Worm (Caenorhabditis elegans) whole organism, L3 larva: ENCODE data around the gene ZK809.5.

Source experiments
- R02D3.7 ChIP-seq: fragments of 150-350 bp; optimal IDR thresholded peaks from 2 replicates; lab custom pipeline; 2014; ENCODE audit warnings: missing biosample characterization, missing genetic modification characterization
- ZK546.5 ChIP-seq: sonication (generic microtip); optimal IDR thresholded peaks from 2 replicates; lab custom pipeline; 2017; ENCODE audit warnings: missing biosample characterization, missing genetic modification characterization
- aly-2 ChIP-seq: fragments of 150-350 bp; optimal IDR thresholded peaks from 2 replicates; lab custom pipeline; 2014; ENCODE audit warnings: missing biosample characterization, missing genetic modification characterization
- ama-1 ChIP-seq: fragments of 150-350 bp; optimal IDR thresholded peaks from 2 replicates; lab custom pipeline; 2018
- ceh-16 ChIP-seq: sonication (generic microtip); optimal IDR thresholded peaks from 2 replicates; lab custom pipeline; 2017; ENCODE audit warnings: missing biosample characterization, missing genetic modification characterization
- ceh-28 ChIP-seq: fragments of 150-350 bp; optimal IDR thresholded peaks from 2 replicates; lab custom pipeline; 2014; ENCODE audit warnings: missing biosample characterization, missing genetic modification reagents, missing genetic modification characterization
- ceh-9 ChIP-seq: sonication (generic microtip); optimal IDR thresholded peaks from 2 replicates; lab custom pipeline; 2018; ENCODE audit warnings: missing biosample characterization, missing genetic modification characterization
- daf-12 ChIP-seq: fragments of 150-350 bp; optimal IDR thresholded peaks from 2 replicates; lab custom pipeline; 2014; ENCODE audit warnings: missing biosample characterization, missing genetic modification reagents, missing genetic modification characterization
- egl-5 ChIP-seq: fragments of 150-350 bp; optimal IDR thresholded peaks from 2 replicates; lab custom pipeline; 2017; ENCODE audit warnings: missing biosample characterization, missing genetic modification reagents, missing genetic modification characterization, inconsistent platforms
- elt-1 ChIP-seq: fragments of 150-350 bp; optimal IDR thresholded peaks from 2 replicates; lab custom pipeline; 2014; ENCODE audit warnings: missing biosample characterization, missing genetic modification characterization
- elt-2 ChIP-seq: sonication (generic microtip); optimal IDR thresholded peaks from 2 replicates; lab custom pipeline; 2016; ENCODE audit warnings: missing genetic modification reagents, mild to moderate bottlenecking, missing genetic modification characterization, missing compliant biosample characterization
- eor-1 ChIP-seq, 2 experiments: fragments of 150-350 bp; optimal IDR thresholded peaks; 2 replicates each; lab custom pipeline; 2014 to 2018; ENCODE audit warnings: missing biosample characterization in 2 of 2, missing genetic modification characterization in 2 of 2
- fkh-2 ChIP-seq: fragments of 150-350 bp; optimal IDR thresholded peaks from 2 replicates; lab custom pipeline; 2014; ENCODE audit warnings: missing biosample characterization, missing genetic modification reagents, missing genetic modification characterization
- hmg-11 ChIP-seq: sonication (generic microtip); optimal IDR thresholded peaks from 2 replicates; lab custom pipeline; 2016; ENCODE audit warnings: missing genetic modification characterization, missing compliant biosample characterization
- jun-1 ChIP-seq: fragments of 150-350 bp; optimal IDR thresholded peaks from 2 replicates; lab custom pipeline; 2014; ENCODE audit warnings: missing biosample characterization, missing genetic modification reagents, missing genetic modification characterization
- lin-15B ChIP-seq: fragments of 150-350 bp; optimal IDR thresholded peaks from 2 replicates; lab custom pipeline; 2014; ENCODE audit warnings: missing biosample characterization, missing genetic modification characterization
- nfya-1 ChIP-seq: sonication (generic microtip); optimal IDR thresholded peaks from 2 replicates; lab custom pipeline; 2017; ENCODE audit warnings: missing genetic modification characterization, mild to moderate bottlenecking, missing compliant biosample characterization, antibody characterized with exemption, moderate library complexity; ENCODE audit not compliant: insufficient read depth
- nhr-11 ChIP-seq: fragments of 150-350 bp; optimal IDR thresholded peaks from 2 replicates; lab custom pipeline; 2014; ENCODE audit warnings: missing biosample characterization, missing genetic modification characterization
- nhr-23 ChIP-seq: fragments of 150-350 bp; optimal IDR thresholded peaks from 2 replicates; lab custom pipeline; 2014; ENCODE audit warnings: missing biosample characterization, missing genetic modification reagents, missing genetic modification characterization
- nhr-237 ChIP-seq: fragments of 150-350 bp; optimal IDR thresholded peaks from 2 replicates; lab custom pipeline; 2014; ENCODE audit warnings: missing biosample characterization, missing genetic modification characterization
- nhr-25 ChIP-seq: sonication (generic microtip); optimal IDR thresholded peaks from 2 replicates; lab custom pipeline; 2017; ENCODE audit warnings: missing biosample characterization, missing genetic modification characterization
- nhr-28 ChIP-seq: fragments of 150-350 bp; optimal IDR thresholded peaks from 2 replicates; lab custom pipeline; 2014; ENCODE audit warnings: missing biosample characterization, missing genetic modification characterization
- nhr-43 ChIP-seq: sonication (generic microtip); optimal IDR thresholded peaks from 2 replicates; lab custom pipeline; 2016; ENCODE audit warnings: mild to moderate bottlenecking, missing genetic modification characterization, missing compliant biosample characterization; ENCODE audit not compliant: poor library complexity, severe bottlenecking
- nhr-77 ChIP-seq: fragments of 150-350 bp; optimal IDR thresholded peaks from 2 replicates; lab custom pipeline; 2014; ENCODE audit warnings: missing biosample characterization, missing genetic modification characterization
- sea-2 ChIP-seq: fragments of 150-350 bp; sonication (generic microtip); optimal IDR thresholded peaks from 4 replicates; lab custom pipeline; 2014; ENCODE audit warnings: missing biosample characterization, missing genetic modification reagents, missing genetic modification characterization
- skn-1 ChIP-seq: fragments of 150-350 bp; optimal IDR thresholded peaks from 2 replicates; lab custom pipeline; 2014; ENCODE audit warnings: missing biosample characterization, missing genetic modification characterization
- snpc-4 ChIP-seq: fragments of 150-350 bp; optimal IDR thresholded peaks from 2 replicates; lab custom pipeline; 2014; ENCODE audit warnings: missing biosample characterization, missing genetic modification characterization
- tbx-2 ChIP-seq: sonication (generic microtip); optimal IDR thresholded peaks from 2 replicates; lab custom pipeline; 2016; ENCODE audit warnings: mild to moderate bottlenecking, missing genetic modification characterization, missing compliant biosample characterization
- unc-39 ChIP-seq: sonication (generic microtip); optimal IDR thresholded peaks from 4 replicates; lab custom pipeline; 2017; ENCODE audit warnings: missing biosample characterization, missing genetic modification characterization
- unc-62 ChIP-seq: fragments of 150-350 bp; sonication (generic microtip); optimal IDR thresholded peaks from 4 replicates; lab custom pipeline; 2014; ENCODE audit warnings: missing biosample characterization, missing genetic modification reagents, missing genetic modification characterization
- zag-1 ChIP-seq: fragments of 150-350 bp; optimal IDR thresholded peaks from 2 replicates; lab custom pipeline; 2014; ENCODE audit warnings: missing biosample characterization, missing genetic modification characterization
- ztf-4 ChIP-seq: fragments of 150-350 bp; optimal IDR thresholded peaks from 2 replicates; lab custom pipeline; 2014; ENCODE audit warnings: missing biosample characterization, missing genetic modification characterization

Gene ZK809.5

ce11 chrIV:11641802-11642201, 14.7 kb upstream of the ZK809.5 start, which contains the start of gene ZK809.1:
ZK809.1 (plus strand) TSS chrIV:11642102.
- no peak for TF ChIP-seq aly-2 (tag; lab: Kevin White, UChicago)
- TF ChIP-seq jun-1: no peak

- no peak for TF ChIP-seq daf-12 (tag; lab: Kevin White, UChicago)
- no peak for TF ChIP-seq aly-2 (tag; lab: Kevin White, UChicago)
- TF ChIP-seq tbx-2 (tag; lab: Kevin White, UChicago): no peak
- no peak for TF ChIP-seq nhr-43 (tag; lab: Kevin White, UChicago)
- no peak for TF ChIP-seq skn-1
- no peak for TF ChIP-seq ztf-4 (tag; lab: Kevin White, UChicago)
- TF ChIP-seq sea-2 (GFP tag; lab: Kevin White, UChicago): no peak
- no peak for TF ChIP-seq ceh-9
- TF ChIP-seq ceh-28 (tag; lab: Kevin White, UChicago): no peak
- no peak for TF ChIP-seq snpc-4 (tag; lab: Kevin White, UChicago)
- TF ChIP-seq ceh-16 (tag; lab: Kevin White, UChicago): no peak
- TF ChIP-seq nhr-237 (tag; lab: Kevin White, UChicago): no peak
- TF ChIP-seq nhr-11 (tag; lab: Kevin White, UChicago): no peak
- TF ChIP-seq unc-62 (GFP tag; lab: Kevin White, UChicago): no peak
- TF ChIP-seq R02D3.7 (tag; lab: Kevin White, UChicago): no peak
- no peak for TF ChIP-seq nhr-77 (tag; lab: Kevin White, UChicago)
- no peak for TF ChIP-seq ama-1 (lab: Kevin White, UChicago)
- no peak for TF ChIP-seq lin-15B
- TF ChIP-seq elt-2 (tag; lab: Kevin White, UChicago): no peak
- TF ChIP-seq, all 47 proteins: peak for 0
These were observed 12.7 kb upstream of the ZK809.5 start, which contains the start of gene prx-2 for ce11 chrIV:11643829-11644228. prx-2 (plus strand) TSS chrIV:11644129.

ce11 chrIV:11644705-11645104, 11.8 kb upstream of the ZK809.5 start:
- peak; percentile 14 for TF ChIP-seq ama-1 (lab: Kevin White, UChicago)
- TF ChIP-seq daf-12 (tag; lab: Kevin White, UChicago): no peak

- TF ChIP-seq ama-1 (lab: Kevin White, UChicago) (peak; percentile 14), nhr-77 (tag; lab: Kevin White, UChicago) (no peak), aly-2 (tag; lab: Kevin White, UChicago) (no peak), egl-5 (tag; lab: Kevin White, UChicago) (peak; percentile 39), hmg-11 (tag; lab: Kevin White, UChicago) (no peak), tbx-2 (tag; lab: Kevin White, UChicago) (no peak), fkh-2 (no peak), daf-12 (tag; lab: Kevin White, UChicago) (no peak), nhr-28 (no peak), elt-2 (tag; lab: Kevin White, UChicago) (peak; percentile 3), elt-1 (tag; lab: Kevin White, UChicago) (no peak), nhr-11 (tag; lab: Kevin White, UChicago) (peak; percentile 26), nhr-23 (tag; lab: Kevin White, UChicago) (no peak), unc-39 (tag; lab: Kevin White, UChicago) (no peak), ceh-16 (tag; lab: Kevin White, UChicago) (no peak), zag-1 (tag; lab: Kevin White, UChicago) (no peak), jun-1 (no peak), snpc-4 (tag; lab: Kevin White, UChicago) (no peak), unc-62 (GFP tag; lab: Kevin White, UChicago) (no peak), skn-1 (no peak), nhr-237 (tag; lab: Kevin White, UChicago) (no peak), eor-1 (tag; optimal IDR thresholded peaks at IDR 0.05; lab: Kevin White, UChicago) (no peak)
- TF ChIP-seq, all 47 proteins: peak for 4
These were observed 11.2 kb upstream of the ZK809.5 start for ce11 chrIV:11645354-11645753.

DNA sequence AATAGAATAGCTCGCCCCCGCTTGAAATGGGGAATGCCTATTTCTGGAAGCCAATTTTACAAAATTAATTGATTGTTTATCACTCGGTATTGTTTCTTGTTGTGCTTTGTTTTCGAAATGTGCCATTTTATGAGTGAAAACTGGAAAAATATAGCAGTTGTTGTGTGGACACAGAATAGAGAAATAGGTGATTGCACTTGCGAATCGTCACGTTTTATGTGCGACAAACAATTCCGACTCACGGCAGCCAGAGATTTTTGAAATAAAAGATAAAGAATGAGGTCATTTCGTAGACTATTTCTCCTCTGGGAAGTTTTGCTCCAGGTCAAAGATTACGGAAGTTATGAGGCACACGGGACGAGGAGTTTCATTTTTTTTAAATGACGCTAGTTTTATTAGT, 9.6 kb upstream of the ZK809.5 start:
- TF ChIP-seq nhr-25: no peak
- peak; percentile 62 for TF ChIP-seq egl-5 (tag; lab: Kevin White, UChicago)
- TF ChIP-seq ceh-16 (tag; lab: Kevin White, UChicago): no peak
- no peak for TF ChIP-seq daf-12 (tag; lab: Kevin White, UChicago)

ce11 chrIV:11649031-11649430, 7.5 kb upstream of the ZK809.5 start, which contains the start of gene ZK809.8:
ZK809.8 (minus strand) TSS chrIV:11649064.
- TF ChIP-seq nfya-1 (tag; lab: Kevin White, UChicago) (peak; percentile 2), ZK546.5 (tag; lab: Kevin White, UChicago) (no peak), ceh-9 (no peak), nhr-11 (tag; lab: Kevin White, UChicago) (peak; percentile 12), nhr-77 (tag; lab: Kevin White, UChicago) (no peak)
